Worm (Caenorhabditis elegans): ENCODE measurements around the gene srx-115.

srx-115 gene

DNA sequence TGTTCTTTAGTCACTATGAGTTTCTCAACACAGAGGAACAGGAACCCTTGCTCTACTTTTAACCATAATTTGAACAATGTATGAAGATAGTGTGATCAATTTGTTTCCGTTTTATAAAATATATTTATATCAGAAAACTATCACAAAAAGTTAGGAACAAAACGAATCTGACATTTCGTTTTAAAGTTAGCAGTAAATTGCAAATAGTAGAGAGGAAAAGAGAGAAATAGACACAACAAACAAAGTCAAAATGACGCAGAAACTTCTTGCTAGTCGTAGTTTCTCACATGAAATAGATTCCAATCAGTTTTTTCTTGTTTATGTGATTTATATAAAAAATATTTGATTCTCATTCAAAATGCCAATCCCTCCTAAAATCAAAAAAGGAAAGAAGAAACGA is 42.6 kb upstream of the srx-115 start, which contains the start of gene ZC196.5:
TSS of gene ZC196.5 (plus strand) at position 301 of the 400 bp plus-strand sequence.
- no peak for TF ChIP-seq bed-2 (GFP tag; IDR thresholded peaks at IDR 0.05)
- TF ChIP-seq nhr-120 (GFP tag; IDR thresholded peaks at IDR 0.05): no peak
- no peak for TF ChIP-seq F57C9.4 (tag; optimal IDR thresholded peaks at IDR 0.05)

DNA sequence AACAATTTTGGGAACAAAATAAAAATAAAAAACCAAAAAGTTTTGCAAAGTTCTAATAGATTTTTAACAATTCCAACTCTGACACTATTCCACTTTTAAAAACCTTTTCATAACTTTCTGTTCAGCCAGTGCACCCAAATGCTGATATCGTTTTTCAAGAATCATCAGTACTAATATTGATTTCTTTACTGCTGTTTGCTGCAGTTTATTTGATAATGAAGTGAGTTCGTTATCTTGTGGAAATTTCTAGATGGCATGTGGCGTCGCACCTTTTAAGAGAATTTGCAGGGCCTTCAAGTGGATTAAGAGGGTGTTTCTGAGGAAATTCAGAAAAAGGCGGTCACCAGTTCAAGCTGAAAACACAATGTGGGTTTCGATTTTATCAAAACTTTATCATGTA is 40.7 kb upstream of the srx-115 start:
- TF ChIP-seq nhr-80 (tag; optimal IDR thresholded peaks at IDR 0.05): peak; percentile 38
- no peak for TF ChIP-seq nfyb-1 (GFP tag; IDR thresholded peaks at IDR 0.05)

DNA sequence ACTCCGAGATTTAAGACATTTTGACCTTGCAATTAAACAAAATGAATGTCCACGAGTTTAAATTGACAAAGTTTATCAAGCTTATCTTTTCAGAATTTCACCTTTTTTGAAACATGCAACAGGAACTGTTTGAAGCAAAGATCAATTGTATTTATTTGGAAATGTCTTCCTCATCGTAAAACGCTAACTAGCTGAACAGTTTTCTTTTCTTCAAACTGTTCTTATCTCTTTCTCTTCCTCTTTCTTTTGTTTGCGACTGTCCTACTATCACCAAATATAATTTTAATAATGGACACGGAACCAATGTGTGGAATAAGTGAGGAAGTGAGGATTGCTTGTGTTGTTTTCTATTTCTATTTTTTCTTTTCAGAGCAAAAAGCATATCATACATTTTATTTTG is 38.8 kb upstream of the srx-115 start, which contains the start of gene ZC196.4:
TSS of gene ZC196.4 (plus strand) at position 173 of the 400 bp plus-strand sequence.
- TF ChIP-seq nhr-80 (tag; optimal IDR thresholded peaks at IDR 0.05) (peak; percentile 28), ztf-6 (GFP tag; IDR thresholded peaks at IDR 0.05) (no peak)

DNA sequence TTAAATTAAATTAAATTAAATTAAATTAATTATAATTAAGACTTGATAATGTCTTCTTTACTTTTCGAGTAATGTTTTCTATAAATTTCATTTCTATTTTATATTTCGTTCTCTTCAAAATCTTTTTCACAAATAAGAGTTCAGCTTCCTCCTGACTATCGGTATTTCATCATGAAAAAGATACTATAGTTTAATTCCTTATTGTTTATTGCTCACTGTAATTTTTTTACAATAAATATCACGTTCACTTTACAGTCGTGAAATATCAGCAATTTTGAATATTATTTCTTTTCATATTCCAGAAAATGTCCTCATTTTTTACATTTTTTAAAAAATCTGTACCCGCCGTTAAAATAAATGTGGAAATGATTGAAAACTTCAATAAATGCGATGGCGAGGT is 35.3 kb upstream of the srx-115 start, which contains the start of gene ZC196.3:
TSS of gene ZC196.3 (plus strand) at position 301 of the 400 bp plus-strand sequence.
- no peak for TF ChIP-seq ceh-58 (GFP tag; IDR thresholded peaks at IDR 0.05)
- TF ChIP-seq snpc-4 (GFP tag; optimal IDR thresholded peaks at IDR 0.05): no peak
- TF ChIP-seq snpc-4 (tag; optimal IDR thresholded peaks at IDR 0.05): no peak
- no peak for TF ChIP-seq Y95B8A.8 (GFP tag; IDR thresholded peaks at IDR 0.05)

DNA sequence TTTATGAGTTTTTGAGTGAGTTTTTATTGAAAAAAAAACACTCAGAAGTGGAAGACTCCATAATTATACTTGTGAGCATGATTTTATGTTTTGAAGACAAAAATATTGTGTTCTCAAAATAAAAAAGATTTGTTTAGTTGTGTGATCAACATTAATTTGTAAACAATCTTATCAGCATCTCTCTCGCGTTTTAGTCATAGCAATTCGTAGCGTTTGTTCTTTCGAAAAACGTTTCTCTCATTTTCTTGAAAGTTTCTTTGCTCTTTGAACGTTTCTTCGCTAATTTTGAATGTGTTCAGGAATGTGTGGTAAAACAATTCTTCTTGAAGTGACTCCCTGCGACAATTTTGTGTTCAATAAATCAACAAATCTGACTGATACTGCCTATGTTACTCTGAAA is 32.6 kb upstream of the srx-115 start, which contains the start of gene ZC196.2:
TSS of gene ZC196.2 (plus strand) at position 301 of the 400 bp plus-strand sequence.
- no peak for TF ChIP-seq nfya-1 (tag; optimal IDR thresholded peaks at IDR 0.05; ENCODE audit: borderline replicate concordance, insufficient read depth)
- TF ChIP-seq ztf-6 (GFP tag; IDR thresholded peaks at IDR 0.05): no peak
- TF ChIP-seq let-607 (tag; optimal IDR thresholded peaks at IDR 0.05): no peak
- no peak for TF ChIP-seq B0019.2 (GFP tag; conservative IDR thresholded peaks at IDR 0.05)
- TF ChIP-seq nhr-80 (tag; optimal IDR thresholded peaks at IDR 0.05): no peak
- TF ChIP-seq aptf-3 (GFP tag; IDR thresholded peaks at IDR 0.05): no peak
- TF ChIP-seq C17E4.6 (GFP tag; IDR thresholded peaks at IDR 0.05): no peak
- TF ChIP-seq atf-7 (tag; optimal IDR thresholded peaks at IDR 0.05): no peak
- no peak for TF ChIP-seq ceh-40 (GFP tag; IDR thresholded peaks at IDR 0.05)
- no peak for TF ChIP-seq unc-62 (GFP tag; optimal IDR thresholded peaks at IDR 0.05)
- TF ChIP-seq lin-35 (GFP tag; optimal IDR thresholded peaks at IDR 0.05): no peak
- no peak for TF ChIP-seq cebp-1 (GFP tag; IDR thresholded peaks at IDR 0.05)
- no peak for TF ChIP-seq cebp-1 (tag; optimal IDR thresholded peaks at IDR 0.05)

DNA sequence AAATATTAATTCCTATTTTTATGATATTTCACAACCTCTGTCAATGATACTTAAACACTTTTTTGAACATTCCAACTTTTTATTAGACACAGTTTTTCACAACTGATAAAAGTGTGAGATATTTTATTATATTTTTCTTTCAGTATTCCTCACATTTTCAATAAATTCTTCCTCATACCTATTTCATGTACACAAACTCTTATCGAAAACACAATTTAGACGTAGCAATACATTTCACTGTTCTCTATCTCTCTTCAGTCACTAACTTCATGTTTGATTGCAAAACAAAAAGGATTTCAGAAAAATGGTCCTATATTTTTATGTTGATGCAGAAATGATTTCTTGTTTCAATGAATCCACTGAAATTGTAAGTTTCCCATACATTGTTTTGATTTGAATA is 25.8 kb upstream of the srx-115 start, which contains the start of gene B0507.6:
TSS of gene B0507.6 (plus strand) at position 301 of the 400 bp plus-strand sequence.
- TF ChIP-seq unc-62 (GFP tag; optimal IDR thresholded peaks at IDR 0.05) (no peak), nfya-1 (tag; optimal IDR thresholded peaks at IDR 0.05; ENCODE audit: borderline replicate concordance, insufficient read depth) (no peak), snpc-1.3 (tag; optimal IDR thresholded peaks at IDR 0.05; ENCODE audit: insufficient read depth) (no peak), die-1 (tag; optimal IDR thresholded peaks at IDR 0.05) (no peak), F49E8.2 (tag; optimal IDR thresholded peaks at IDR 0.05; ENCODE audit: insufficient read depth) (no peak), repo-1 (tag; optimal IDR thresholded peaks at IDR 0.05) (no peak), madf-3 (GFP tag; IDR thresholded peaks at IDR 0.05) (no peak), F39B2.1 (GFP tag; IDR thresholded peaks at IDR 0.05) (no peak)

DNA sequence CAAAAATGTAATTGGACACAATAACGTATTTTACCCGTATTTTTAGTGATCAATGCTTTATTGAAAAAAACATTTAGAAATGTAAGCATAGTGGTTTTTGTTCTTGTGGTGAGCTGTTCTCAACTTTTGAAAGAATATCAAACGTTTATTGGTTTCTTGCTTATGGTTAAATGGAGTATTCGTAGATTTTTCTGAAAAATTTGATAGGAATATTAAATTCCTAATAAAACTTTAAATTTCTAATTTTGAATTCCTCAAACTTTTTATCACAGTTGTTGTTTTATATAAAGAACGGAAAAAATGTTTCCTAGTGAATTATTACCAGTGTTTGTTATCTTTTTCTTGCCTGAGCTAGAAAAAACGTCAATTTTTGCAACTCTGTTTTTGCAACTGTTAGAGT is 18.3 kb upstream of the srx-115 start, which contains the start of gene B0507.5:
TSS of gene B0507.5 (plus strand) at position 301 of the 400 bp plus-strand sequence.
- no peak for TF ChIP-seq madf-3 (GFP tag; IDR thresholded peaks at IDR 0.05)

Data from whole organism, young adult.